Worm (Caenorhabditis elegans) whole organism, L4/young adult: ENCODE measurements around the gene ZK1128.3.

Experiments
- W03F9.2 ChIP-seq: fragments of 150-350 bp; optimal IDR thresholded peaks from 2 replicates; lab custom pipeline; 2014; ENCODE audit warnings: missing biosample characterization, missing genetic modification characterization
- dao-5 ChIP-seq: sonication (generic microtip); optimal IDR thresholded peaks from 2 replicates; lab custom pipeline; 2016; ENCODE audit warnings: missing genotype, missing genetic modification characterization, moderate library complexity, missing compliant biosample characterization
- him-1 ChIP-seq: sonication (generic microtip); optimal IDR thresholded peaks from 2 replicates; lab custom pipeline; 2016; ENCODE audit warnings: missing genotype, missing genetic modification reagents, missing genetic modification characterization, missing compliant biosample characterization

ZK1128.3 gene

ce11 chrIII:10093093-10093492, 25.6 kb downstream of the ZK1128.3 start:
- TF ChIP-seq dao-5 (tag; lab: Kevin White, UChicago) (no peak), W03F9.2 (tag; lab: Kevin White, UChicago) (no peak), him-1 (tag; lab: Kevin White, UChicago) (no peak)

- no peak for TF ChIP-seq dao-5 (tag; lab: Kevin White, UChicago)
- no peak for TF ChIP-seq W03F9.2 (tag; lab: Kevin White, UChicago)
- TF ChIP-seq him-1 (tag; lab: Kevin White, UChicago) = no peak
Observed at ce11 chrIII:10090685-10091084, 28.0 kb downstream of the ZK1128.3 start, which contains the start of gene gtf-2H2C. TSS of gene gtf-2H2C (minus strand) at chrIII:10090785.

- TF ChIP-seq dao-5 (tag; lab: Kevin White, UChicago) (no peak), W03F9.2 (tag; lab: Kevin White, UChicago) (no peak), him-1 (tag; lab: Kevin White, UChicago) (no peak)
Observed at ce11 chrIII:10088508-10088981, 30.2 kb downstream of the ZK1128.3 start, which contains the start of gene hal-2. TSS of gene hal-2 (minus strand) at chrIII:10088931.

DNA sequence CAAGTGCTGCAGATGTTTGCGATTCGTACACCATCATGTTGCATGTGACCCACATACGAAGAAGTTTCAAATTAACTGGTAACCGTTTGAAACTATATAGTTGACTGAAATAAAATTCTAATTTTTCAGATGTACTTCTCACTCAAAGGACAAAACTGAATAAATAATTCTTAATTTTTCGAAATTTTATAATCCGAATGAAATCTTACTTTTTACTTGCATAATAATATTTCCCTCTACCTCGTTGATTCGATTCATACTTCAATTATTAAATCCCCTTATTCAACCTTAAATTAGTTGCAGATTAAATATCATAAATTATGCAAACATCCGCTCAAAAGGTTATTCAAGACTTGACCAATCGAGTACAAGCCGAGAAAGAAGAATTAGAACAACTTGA, 32.7 kb downstream of the ZK1128.3 start, which contains the start of gene T16H12.2:
TSS of gene T16H12.2 (plus strand) at position 301 of the 400 bp plus-strand sequence.
- TF ChIP-seq dao-5 (tag; lab: Kevin White, UChicago) (no peak), W03F9.2 (tag; lab: Kevin White, UChicago) (no peak), him-1 (tag; lab: Kevin White, UChicago) (no peak)

ce11 chrIII:10085574-10085973, 33.1 kb downstream of the ZK1128.3 start:
- TF ChIP-seq him-1 (tag; lab: Kevin White, UChicago) (no peak), dao-5 (tag; lab: Kevin White, UChicago) (no peak), W03F9.2 (tag; lab: Kevin White, UChicago) (no peak)

ce11 chrIII:10085103-10085502, 33.6 kb downstream of the ZK1128.3 start, which contains the start of gene T16H12.13:
TSS of gene T16H12.13 (plus strand) at chrIII:10085403.
- TF ChIP-seq W03F9.2 (tag; lab: Kevin White, UChicago) = no peak
- TF ChIP-seq dao-5 (tag; lab: Kevin White, UChicago) = no peak
- no peak for TF ChIP-seq him-1 (tag; lab: Kevin White, UChicago)

DNA sequence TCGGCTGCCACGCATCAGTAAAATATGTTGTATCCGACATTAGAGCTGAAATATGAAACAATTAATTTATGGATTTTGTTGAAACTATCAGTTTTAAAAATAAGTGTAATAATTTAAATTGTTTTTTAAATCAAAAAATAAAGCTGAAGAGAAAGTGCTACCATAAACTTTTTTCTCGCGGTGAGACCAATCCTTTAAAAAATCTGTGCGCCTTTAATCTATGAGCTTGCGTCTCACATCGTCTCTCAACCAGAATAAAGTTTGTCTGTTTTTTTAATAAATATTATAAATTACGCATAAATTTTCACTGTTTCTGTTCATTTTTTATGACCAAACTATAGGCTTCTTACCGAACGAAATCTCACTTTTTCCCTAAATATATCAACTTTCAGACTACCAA, 35.5 kb downstream of the ZK1128.3 start, which contains the start of gene T16H12.3:
TSS of gene T16H12.3 (minus strand) at position 51 of the 400 bp plus-strand sequence.
- TF ChIP-seq dao-5 (tag; lab: Kevin White, UChicago) = no peak
- TF ChIP-seq him-1 (tag; lab: Kevin White, UChicago) = no peak
- TF ChIP-seq W03F9.2 (tag; lab: Kevin White, UChicago) = no peak

- TF ChIP-seq dao-5 (tag; lab: Kevin White, UChicago) (no peak), him-1 (tag; lab: Kevin White, UChicago) (no peak), W03F9.2 (tag; lab: Kevin White, UChicago) (no peak)
Observed at ce11 chrIII:10078784-10079183, 39.9 kb downstream of the ZK1128.3 start.

- TF ChIP-seq W03F9.2 (tag; lab: Kevin White, UChicago) = no peak
- TF ChIP-seq dao-5 (tag; lab: Kevin White, UChicago) = no peak
- TF ChIP-seq him-1 (tag; lab: Kevin White, UChicago) = no peak
Observed at ce11 chrIII:10078151-10078550, 40.6 kb downstream of the ZK1128.3 start, which contains the start of gene T16G12.9. TSS of gene T16G12.9 (minus strand) at chrIII:10078251.

- no peak for TF ChIP-seq dao-5 (tag; lab: Kevin White, UChicago)
- no peak for TF ChIP-seq W03F9.2 (tag; lab: Kevin White, UChicago)
- no peak for TF ChIP-seq him-1 (tag; lab: Kevin White, UChicago)
Observed at ce11 chrIII:10076042-10076441, 42.7 kb downstream of the ZK1128.3 start.

DNA sequence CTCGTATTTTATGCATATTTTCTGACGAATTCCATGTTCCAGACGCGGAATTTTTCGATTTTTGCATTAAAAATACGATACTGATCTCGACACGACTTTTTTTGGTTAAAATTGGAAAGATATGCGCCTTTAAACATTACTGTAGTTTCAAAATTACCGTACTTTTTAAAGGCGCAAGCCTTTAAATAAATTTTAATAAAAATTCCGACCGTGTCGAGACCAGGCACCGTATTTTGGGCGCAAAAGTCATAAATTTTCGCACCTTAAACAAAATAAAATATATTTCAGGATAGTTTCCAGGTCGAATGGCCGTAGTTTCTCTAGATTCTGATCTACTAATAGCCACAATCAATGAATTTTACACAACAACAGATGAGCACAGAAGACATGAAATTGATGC, 49.4 kb downstream of the ZK1128.3 start, which contains the start of gene T16G12.6:
TSS of gene T16G12.6 (plus strand) at position 301 of the 400 bp plus-strand sequence.
- TF ChIP-seq W03F9.2 (tag; lab: Kevin White, UChicago) (no peak), dao-5 (tag; lab: Kevin White, UChicago) (no peak), him-1 (tag; lab: Kevin White, UChicago) (no peak)
